Fruit fly (Drosophila melanogaster) whole organism, embryonic: ENCODE results near the gene CG33939.
A peak's percentile ranks its signal among the peaks of the same experiment; 100 is the strongest.

ENCODE experiments used
- BEAF-32 ChIP-seq: fragments of 200-800 bp; sonication (Bioruptor generic); optimal IDR thresholded peaks from 3 replicates; lab custom pipeline; 2017; ENCODE audit warnings: missing biosample characterization, missing genetic modification characterization, mild to moderate bottlenecking, moderate library complexity, missing genetic modification reagents
- CG10321 ChIP-seq: fragments of 200-800 bp; sonication (Bioruptor generic); IDR thresholded peaks from 2 replicates; pipeline ENCODE4 v1.3.6; 2022; ENCODE audit warnings: missing biosample characterization, missing genetic modification characterization
- CG10462 ChIP-seq: fragments of 200-800 bp; sonication (Bioruptor generic); optimal IDR thresholded peaks from 2 replicates; lab custom pipeline; 2016; ENCODE audit warnings: missing biosample characterization, missing genetic modification characterization
- CG10543 ChIP-seq: fragments of 200-800 bp; sonication (Bioruptor generic); optimal IDR thresholded peaks from 3 replicates; lab custom pipeline; 2017; ENCODE audit warnings: missing biosample characterization, mild to moderate bottlenecking, missing genetic modification characterization, moderate library complexity
- CG10959 ChIP-seq: fragments of 200-800 bp; sonication (Bioruptor generic); IDR thresholded peaks from 2 replicates; pipeline ENCODE4 v1.3.6; 2022; ENCODE audit warnings: missing biosample characterization, missing genetic modification characterization
- CG11085 ChIP-seq: fragments of 200-800 bp; sonication (Bioruptor generic); IDR thresholded peaks from 2 replicates; pipeline ENCODE4 v1.3.6; 2022; ENCODE audit warnings: missing biosample characterization, missing genetic modification characterization
- CG12659 ChIP-seq: fragments of 200-800 bp; sonication (Bioruptor generic); optimal IDR thresholded peaks from 3 replicates; lab custom pipeline; 2017; ENCODE audit warnings: mild to moderate bottlenecking, missing biosample characterization, missing genetic modification reagents, missing genetic modification characterization
- CG13287 ChIP-seq: fragments of 200-800 bp; sonication (Bioruptor generic); IDR thresholded peaks from 2 replicates; pipeline ENCODE4 v1.3.6; 2022; ENCODE audit warnings: missing biosample characterization, missing genetic modification characterization; ENCODE audit not compliant: partially characterized antibody
- CG13296 ChIP-seq: fragments of 200-800 bp; sonication (Bioruptor generic); optimal IDR thresholded peaks from 3 replicates; lab custom pipeline; 2018; ENCODE audit warnings: missing biosample characterization, mild to moderate bottlenecking, missing genetic modification characterization
- CG14710 ChIP-seq: fragments of 200-800 bp; sonication (Bioruptor generic); optimal IDR thresholded peaks from 3 replicates; lab custom pipeline; 2019; ENCODE audit warnings: missing biosample characterization, mild to moderate bottlenecking, missing genetic modification characterization, moderate library complexity
- CG16813 ChIP-seq: fragments of 200-800 bp; sonication (Bioruptor generic); IDR thresholded peaks from 3 replicates; pipeline ENCODE4 v1.3.6; 2022; ENCODE audit warnings: missing biosample characterization, missing genetic modification characterization; ENCODE audit not compliant: partially characterized antibody
- CG18011 ChIP-seq: fragments of 200-800 bp; sonication (Bioruptor generic); optimal IDR thresholded peaks from 2 replicates; lab custom pipeline; 2017; ENCODE audit warnings: missing biosample characterization, missing genetic modification characterization, mild to moderate bottlenecking, moderate library complexity, missing genotype
- CG30020 ChIP-seq: fragments of 200-800 bp; optimal IDR thresholded peaks from 2 replicates; lab custom pipeline; 2019; ENCODE audit warnings: missing biosample characterization, mild to moderate bottlenecking, missing genetic modification characterization, moderate library complexity
- CG33213 ChIP-seq: fragments of 200-800 bp; sonication (Bioruptor generic); optimal IDR thresholded peaks from 3 replicates; lab custom pipeline; 2016; ENCODE audit warnings: missing biosample characterization, missing genetic modification characterization
- CG34224 ChIP-seq: fragments of 200-800 bp; sonication (Bioruptor generic); IDR thresholded peaks from 3 replicates; pipeline ENCODE4 v1.3.6; 2022; ENCODE audit warnings: missing biosample characterization, missing genetic modification characterization; ENCODE audit not compliant: partially characterized antibody
- CG4820 ChIP-seq: fragments of 200-800 bp; sonication (Bioruptor generic); optimal IDR thresholded peaks from 3 replicates; lab custom pipeline; 2016; ENCODE audit warnings: missing biosample characterization, missing genetic modification characterization
- CG8290 ChIP-seq, 3 experiments: fragments of 200-800 bp; sonication (Bioruptor generic); optimal IDR thresholded peaks; 2 replicates each; lab custom pipeline; 2016 to 2019; ENCODE audit warnings: missing biosample characterization in 3 of 3, missing genetic modification characterization in 3 of 3, mild to moderate bottlenecking in 2 of 3, moderate library complexity in 1 of 3
- CG9797 ChIP-seq: fragments of 200-800 bp; sonication (Bioruptor generic); optimal IDR thresholded peaks from 3 replicates; lab custom pipeline; 2018; ENCODE audit warnings: missing biosample characterization, mild to moderate bottlenecking, missing genetic modification characterization
- Camta ChIP-seq: fragments of 200-800 bp; sonication (Bioruptor generic); optimal IDR thresholded peaks from 2 replicates; lab custom pipeline; 2016; ENCODE audit warnings: missing biosample characterization, missing genetic modification characterization
- Dp ChIP-seq: fragments of 200-800 bp; sonication (Bioruptor generic); optimal IDR thresholded peaks from 2 replicates; lab custom pipeline; 2018; ENCODE audit warnings: missing biosample characterization, mild to moderate bottlenecking, missing genetic modification characterization, moderate library complexity
- Dref ChIP-seq: fragments of 200-800 bp; sonication (Bioruptor generic); IDR thresholded peaks from 2 replicates; pipeline ENCODE4 v1.3.6; 2022; ENCODE audit warnings: missing biosample characterization, missing genetic modification characterization
- E2f1 ChIP-seq: fragments of 200-800 bp; sonication (Bioruptor generic); IDR thresholded peaks from 2 replicates; pipeline ENCODE4 v1.3.6; 2022; ENCODE audit warnings: missing biosample characterization, missing genetic modification characterization
- Ets97D ChIP-seq: fragments of 200-800 bp; sonication (Bioruptor generic); optimal IDR thresholded peaks from 3 replicates; lab custom pipeline; 2016; ENCODE audit warnings: missing biosample characterization, missing genetic modification characterization
- MBD-R2 ChIP-seq: fragments of 200-800 bp; sonication (Bioruptor generic); IDR thresholded peaks from 2 replicates; pipeline ENCODE4 v1.3.6; 2022; ENCODE audit warnings: missing biosample characterization, missing genetic modification characterization
- MESR4 ChIP-seq: fragments of 200-800 bp; sonication (Bioruptor generic); optimal IDR thresholded peaks from 2 replicates; lab custom pipeline; 2018; ENCODE audit warnings: missing biosample characterization, mild to moderate bottlenecking, missing genetic modification characterization, moderate library complexity
- Myb ChIP-seq: fragments of 200-800 bp; sonication (Bioruptor generic); optimal IDR thresholded peaks from 2 replicates; lab custom pipeline; 2016; ENCODE audit warnings: missing biosample characterization, missing genetic modification characterization
- Opbp ChIP-seq: fragments of 200-800 bp; sonication (Bioruptor generic); IDR thresholded peaks from 3 replicates; pipeline ENCODE4 v1.3.6; 2022; ENCODE audit warnings: missing biosample characterization, missing genetic modification characterization; ENCODE audit not compliant: partially characterized antibody
- Sox100B ChIP-seq: fragments of 200-800 bp; sonication (Bioruptor generic); optimal IDR thresholded peaks from 3 replicates; lab custom pipeline; 2018; ENCODE audit warnings: missing biosample characterization, mild to moderate bottlenecking, missing genetic modification characterization
- amos ChIP-seq: fragments of 200-800 bp; sonication (Bioruptor generic); IDR thresholded peaks from 2 replicates; pipeline ENCODE4 v1.3.6; 2022; ENCODE audit warnings: missing biosample characterization, missing genetic modification characterization; ENCODE audit not compliant: partially characterized antibody
- ash1 ChIP-seq: fragments of 200-800 bp; sonication (Bioruptor generic); optimal IDR thresholded peaks from 2 replicates; lab custom pipeline; 2018; ENCODE audit warnings: missing biosample characterization, mild to moderate bottlenecking, missing genetic modification characterization
- ato ChIP-seq: fragments of 200-800 bp; sonication (Bioruptor generic); IDR thresholded peaks from 2 replicates; pipeline ENCODE4 v1.3.6; 2022; ENCODE audit warnings: missing biosample characterization, missing genetic modification characterization; ENCODE audit not compliant: partially characterized antibody
- bcd ChIP-seq: fragments of 200-800 bp; sonication (Bioruptor generic); optimal IDR thresholded peaks from 2 replicates; lab custom pipeline; 2017; ENCODE audit warnings: missing biosample characterization, mild to moderate bottlenecking, missing genetic modification characterization
- chinmo ChIP-seq: fragments of 200-800 bp; sonication (Bioruptor generic); IDR thresholded peaks from 4 replicates; pipeline ENCODE4 v1.3.6; 2022; ENCODE audit warnings: missing biosample characterization, missing genetic modification characterization; ENCODE audit not compliant: partially characterized antibody
- ems ChIP-seq: fragments of 200-800 bp; sonication (Bioruptor generic); optimal IDR thresholded peaks from 3 replicates; lab custom pipeline; 2016; ENCODE audit warnings: missing biosample characterization, missing genetic modification characterization
- ftz-f1 ChIP-seq: fragments of 200-800 bp; sonication (Bioruptor generic); optimal IDR thresholded peaks from 2 replicates; lab custom pipeline; 2016; ENCODE audit warnings: missing biosample characterization, missing genetic modification characterization
- gfzf ChIP-seq: fragments of 200-800 bp; sonication (Bioruptor generic); optimal IDR thresholded peaks from 2 replicates; lab custom pipeline; 2016; ENCODE audit warnings: missing biosample characterization, mild to moderate bottlenecking, missing genetic modification characterization, moderate library complexity
- inv ChIP-seq: fragments of 200-800 bp; sonication (Bioruptor generic); IDR thresholded peaks from 2 replicates; pipeline ENCODE4 v1.3.6; 2022; ENCODE audit warnings: missing biosample characterization, missing genetic modification characterization; ENCODE audit not compliant: partially characterized antibody
- kay ChIP-seq: fragments of 200-800 bp; sonication (Bioruptor generic); optimal IDR thresholded peaks from 2 replicates; lab custom pipeline; 2016; ENCODE audit warnings: missing biosample characterization, missing genetic modification characterization
- knrl ChIP-seq: fragments of 200-800 bp; sonication (Bioruptor generic); IDR thresholded peaks from 3 replicates; pipeline ENCODE4 v1.3.6; 2022; ENCODE audit warnings: missing biosample characterization, missing genetic modification characterization; ENCODE audit not compliant: partially characterized antibody
- oc ChIP-seq: fragments of 200-800 bp; sonication (Bioruptor generic); optimal IDR thresholded peaks from 2 replicates; lab custom pipeline; 2018; ENCODE audit warnings: missing biosample characterization, mild to moderate bottlenecking, missing genetic modification characterization, moderate library complexity
- prd ChIP-seq, 3 experiments: fragments of >200 bp in 2 of 3; fragments of 200-800 bp in 1 of 3; sonication (Bioruptor generic) in 1 of 3; optimal IDR thresholded peaks in 2 of 3; IDR thresholded peaks in 1 of 3; 2 replicates in 2 of 3; 3 replicates in 1 of 3; pipeline versions ENCODE4 v1.3.6 to Lab custom; 2017 to 2022; ENCODE audit warnings: missing biosample characterization in 1 of 3, missing genetic modification characterization in 1 of 3
- pzg ChIP-seq: fragments of 200-800 bp; sonication (Bioruptor generic); optimal IDR thresholded peaks from 3 replicates; lab custom pipeline; 2018; ENCODE audit warnings: missing biosample characterization, mild to moderate bottlenecking, missing genetic modification characterization, moderate library complexity
- tna ChIP-seq: fragments of 200-800 bp; sonication (Bioruptor generic); IDR thresholded peaks from 2 replicates; pipeline ENCODE4 v1.3.6; 2022; ENCODE audit warnings: missing biosample characterization, missing genetic modification characterization; ENCODE audit not compliant: partially characterized antibody
- vnd ChIP-seq: fragments of 200-800 bp; sonication (Bioruptor generic); IDR thresholded peaks from 3 replicates; pipeline ENCODE4 v1.3.6; 2022; ENCODE audit warnings: missing biosample characterization, missing genetic modification characterization; ENCODE audit not compliant: partially characterized antibody
- zen2 ChIP-seq: fragments of 200-800 bp; sonication (Bioruptor generic); IDR thresholded peaks from 3 replicates; pipeline ENCODE4 v1.3.6; 2022; ENCODE audit warnings: missing biosample characterization, missing genetic modification characterization; ENCODE audit not compliant: partially characterized antibody

CG33939 gene

DNA sequence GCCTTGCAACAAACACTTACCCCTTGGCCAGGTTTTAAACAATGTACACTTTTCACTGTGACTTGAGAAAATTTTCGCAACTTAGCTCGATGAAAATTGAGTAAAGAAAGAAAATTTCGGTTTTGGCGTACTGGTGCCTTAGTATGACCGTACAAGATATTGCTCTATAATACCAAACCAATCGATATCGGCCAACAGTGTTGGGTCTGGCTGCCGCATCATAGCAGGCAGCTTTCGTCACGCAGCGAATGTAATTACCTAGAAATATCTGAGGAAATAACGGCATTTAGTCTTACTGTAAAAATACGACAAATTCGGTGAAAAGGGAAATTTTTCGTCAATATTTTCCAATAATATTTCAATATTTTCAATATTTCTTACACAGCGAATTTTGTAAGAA, 33.3 kb upstream of the CG33939 start, which contains the start of gene Ulp1 (continued):
- peak; percentile 40 for TF ChIP-seq CG30020

DNA sequence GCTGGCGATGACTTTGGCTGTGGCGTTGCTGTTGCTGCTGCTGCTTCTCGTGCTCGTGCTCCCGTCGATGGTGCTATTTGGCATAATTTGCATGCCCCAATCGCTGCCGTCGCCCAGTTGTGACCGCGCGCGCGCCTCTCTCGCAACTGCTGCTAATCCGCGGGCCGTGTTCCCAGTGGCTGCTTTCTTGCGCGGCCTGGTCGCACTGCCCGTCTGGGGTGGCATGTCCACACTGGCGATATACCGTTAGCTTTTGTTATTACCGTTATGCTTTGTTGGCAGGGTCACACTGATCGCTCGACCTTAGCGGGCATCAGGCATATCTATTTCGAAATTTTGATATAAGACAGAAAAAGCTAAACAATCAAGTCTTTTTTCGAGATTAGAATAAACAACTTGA, 26.9 kb upstream of the CG33939 start, which contains the start of gene CG7990:
Gene CG7990 (minus strand): TSS at position 350 of the 400 bp plus-strand sequence.
- TF ChIP-seq CG34224 (GFP tag; lab: Robert Waterston, UW) = peak; percentile 6; the same call in 1 of the 3 replicates
- TF ChIP-seq ash1 = no peak
- TF ChIP-seq Ets97D = peak; percentile 32
- TF ChIP-seq CG8290 (GFP tag; optimal IDR thresholded peaks at IDR 0.05; lab: Kevin White, UChicago) = no peak
- TF ChIP-seq CG8290 (tag; optimal IDR thresholded peaks at IDR 0.05; lab: Kevin White, UChicago) = peak in 1 of 2 experiments; percentile 61
- 0 out of 4 replicates have a peak, but pooled peaks have one; percentile 29 for TF ChIP-seq chinmo
- TF ChIP-seq CG33213 (GFP tag; lab: Kevin White, UChicago) = peak; percentile 4
- peak; percentile 53 for TF ChIP-seq Dp (GFP tag; lab: Kevin White, UChicago)
- peak; percentile 38; the same call in 1 of the 2 replicates for TF ChIP-seq ato (GFP tag; lab: Robert Waterston, UW)
- no peak for TF ChIP-seq CG10543 (GFP tag; lab: Kevin White, UChicago)
- TF ChIP-seq CG4820 = no peak
- no peak for TF ChIP-seq CG13296 (GFP tag; lab: Kevin White, UChicago)
- TF ChIP-seq ems (GFP tag; lab: Kevin White, UChicago) = no peak
- TF ChIP-seq CG10462 (GFP tag; lab: Kevin White, UChicago) = peak; percentile 45
- TF ChIP-seq CG9797 (GFP tag; lab: Kevin White, UChicago) = peak; percentile 66
- TF ChIP-seq oc = peak; percentile 6
- no peak for TF ChIP-seq CG10321 (GFP tag; lab: Robert Waterston, UW)
- peak; percentile 35 for TF ChIP-seq ftz-f1 (GFP tag; lab: Kevin White, UChicago)
- TF ChIP-seq gfzf = peak; percentile 75
- peak; percentile 27 for TF ChIP-seq CG12659 (GFP tag; lab: Kevin White, UChicago)
- no peak for TF ChIP-seq Sox100B
- TF ChIP-seq CG10959 (GFP tag; lab: Robert Waterston, UW) = no peak
- no peak for TF ChIP-seq E2f1 (GFP tag; lab: Robert Waterston, UW)
- TF ChIP-seq CG14710 (tag; lab: Kevin White, UChicago) = peak; percentile 34
- TF ChIP-seq pzg (GFP tag; lab: Kevin White, UChicago) = peak; percentile 73
- TF ChIP-seq bcd (GFP tag; lab: Kevin White, UChicago) = peak; percentile 16
- peak; percentile 48; the same call in 1 of the 3 replicates for TF ChIP-seq Opbp
- peak; percentile 78 for TF ChIP-seq Myb
- 0 out of 3 replicates have a peak, but pooled peaks have one; percentile 29 for TF ChIP-seq CG16813 (GFP tag; lab: Robert Waterston, UW)
- TF ChIP-seq kay (GFP tag; lab: Kevin White, UChicago) = no peak
- peak; percentile 30 for TF ChIP-seq BEAF-32 (GFP tag; lab: Kevin White, UChicago)
- peak; percentile 38 for TF ChIP-seq MBD-R2 (GFP tag; lab: Robert Waterston, UW)
- no peak for TF ChIP-seq Camta
- peak; percentile 60; the same call in 2 of the 3 replicates for TF ChIP-seq zen2 (GFP tag; lab: Robert Waterston, UW)
- no peak for TF ChIP-seq prd (optimal IDR thresholded peaks at IDR 0.05; lab: Kevin White, UChicago)
- TF ChIP-seq prd (GFP tag; IDR thresholded peaks at IDR 0.05; lab: Robert Waterston, UW) = 0 out of 3 replicates have a peak, but pooled peaks have one; percentile 15
- 0 out of 2 replicates have a peak, but pooled peaks have one; percentile 13 for TF ChIP-seq inv
- TF ChIP-seq tna = 0 out of 2 replicates have a peak, but pooled peaks have one; percentile 15
- peak; percentile 65 for TF ChIP-seq CG13287 (GFP tag; lab: Robert Waterston, UW)
- peak; percentile 44 for TF ChIP-seq Dref
- peak; percentile 43 for TF ChIP-seq amos
- TF ChIP-seq CG11085 = no peak
- TF ChIP-seq MESR4 (GFP tag; lab: Kevin White, UChicago) = peak; percentile 2
- peak; percentile 71 for TF ChIP-seq CG18011 (GFP tag; lab: Kevin White, UChicago)
- TF ChIP-seq knrl (GFP tag; lab: Robert Waterston, UW) = peak; percentile 22; the same call in 1 of the 3 replicates
- TF ChIP-seq vnd (GFP tag; lab: Robert Waterston, UW) = 0 out of 3 replicates have a peak, but pooled peaks have one; percentile 34
